Worm (Caenorhabditis elegans) whole organism, L1 larva: Measurements from ENCODE around the gene elb-1.

ENCODE experiments used
- ama-1 ChIP-seq: fragments of 150-350 bp; optimal IDR thresholded peaks from 2 replicates; lab custom pipeline; 2014
- fkh-4 ChIP-seq: sonication (generic microtip); optimal IDR thresholded peaks from 2 replicates; lab custom pipeline; 2016; ENCODE audit warnings: missing compliant biosample characterization, missing genetic modification characterization, borderline replicate concordance
- fos-1 ChIP-seq: fragments of 150-350 bp; optimal IDR thresholded peaks from 2 replicates; lab custom pipeline; 2014; ENCODE audit warnings: missing biosample characterization, missing genetic modification characterization
- mep-1 ChIP-seq: fragments of 150-350 bp; optimal IDR thresholded peaks from 2 replicates; lab custom pipeline; 2014; ENCODE audit warnings: missing biosample characterization, missing genetic modification characterization
- nhr-11 ChIP-seq: fragments of 150-350 bp; optimal IDR thresholded peaks from 2 replicates; lab custom pipeline; 2014; ENCODE audit warnings: missing biosample characterization, missing genetic modification characterization
- nhr-237 ChIP-seq: fragments of 150-350 bp; optimal IDR thresholded peaks from 2 replicates; lab custom pipeline; 2014; ENCODE audit warnings: missing biosample characterization, missing genetic modification characterization
- nhr-47 ChIP-seq: sonication (generic microtip); optimal IDR thresholded peaks from 2 replicates; lab custom pipeline; 2016; ENCODE audit warnings: mild to moderate bottlenecking, missing genetic modification characterization, moderate library complexity, missing compliant biosample characterization
- zag-1 ChIP-seq: fragments of 150-350 bp; optimal IDR thresholded peaks from 2 replicates; lab custom pipeline; 2014; ENCODE audit warnings: missing biosample characterization, missing genetic modification characterization

ce11 chrIII:11746718-11747117 lies 27.5 kb upstream of the elb-1 start, which contains the start of gene mrt-2:
- TF ChIP-seq mep-1 (tag; lab: Kevin White, UChicago) (peak; percentile 79), fos-1 (tag; lab: Kevin White, UChicago) (peak; percentile 48), nhr-11 (tag; lab: Kevin White, UChicago) (no peak), ama-1 (lab: Kevin White, UChicago) (no peak), nhr-47 (tag; lab: Kevin White, UChicago) (peak; percentile 95), fkh-4 (tag; lab: Kevin White, UChicago) (peak; percentile 98), nhr-237 (tag; lab: Kevin White, UChicago) (no peak), zag-1 (tag; lab: Kevin White, UChicago) (no peak)
